Worm (Caenorhabditis elegans) whole organism, late embryonic: ENCODE measurements around the gene K04C2.7.

Experiments used
- T23F11.4 ChIP-seq: fragments of 200-800 bp; sonication (Bioruptor generic); optimal IDR thresholded peaks from 2 replicates; lab custom pipeline; 2018; ENCODE audit warnings: mild to moderate bottlenecking, missing genetic modification characterization, missing compliant biosample characterization
- ahr-1 ChIP-seq: sonication (generic microtip); optimal IDR thresholded peaks from 2 replicates; lab custom pipeline; 2016; ENCODE audit warnings: missing genetic modification characterization, missing compliant biosample characterization
- ama-1 ChIP-seq: fragments of 150-350 bp; optimal IDR thresholded peaks from 2 replicates; lab custom pipeline; 2014
- ceh-9 ChIP-seq: sonication (generic microtip); optimal IDR thresholded peaks from 2 replicates; lab custom pipeline; 2016; ENCODE audit warnings: mild to moderate bottlenecking, missing genetic modification characterization, inconsistent platforms, missing compliant biosample characterization
- fkh-10 ChIP-seq: fragments of 150-350 bp; optimal IDR thresholded peaks from 2 replicates; lab custom pipeline; 2014; ENCODE audit warnings: missing biosample characterization, missing genetic modification reagents, missing genetic modification characterization
- lin-11 ChIP-seq: fragments of 200-800 bp; sonication (Bioruptor generic); optimal IDR thresholded peaks from 2 replicates; lab custom pipeline; 2018; ENCODE audit warnings: mild to moderate bottlenecking, missing genetic modification characterization, missing compliant biosample characterization
- nfya-1 ChIP-seq: sonication (generic microtip); optimal IDR thresholded peaks from 2 replicates; lab custom pipeline; 2017; ENCODE audit warnings: missing genetic modification characterization, mild to moderate bottlenecking, missing compliant biosample characterization, antibody characterized with exemption, moderate library complexity
- nhr-11 ChIP-seq: fragments of 150-350 bp; optimal IDR thresholded peaks from 2 replicates; lab custom pipeline; 2014; ENCODE audit warnings: missing biosample characterization, missing genetic modification characterization
- pag-3 ChIP-seq: sonication (generic microtip); optimal IDR thresholded peaks from 2 replicates; lab custom pipeline; 2016; ENCODE audit warnings: missing compliant biosample characterization, missing genetic modification characterization, borderline replicate concordance
- pqm-1 ChIP-seq: sonication (generic microtip); optimal IDR thresholded peaks from 2 replicates; lab custom pipeline; 2016; ENCODE audit warnings: missing genetic modification characterization, missing compliant biosample characterization
- sdc-2 ChIP-seq: sonication (generic microtip); optimal IDR thresholded peaks from 2 replicates; lab custom pipeline; 2016; ENCODE audit warnings: missing genotype, missing genetic modification characterization, missing compliant biosample characterization
- tbx-2 ChIP-seq: sonication (generic microtip); optimal IDR thresholded peaks from 2 replicates; lab custom pipeline; 2016; ENCODE audit warnings: missing genetic modification characterization, missing compliant biosample characterization
- unc-55 ChIP-seq: sonication (generic microtip); optimal IDR thresholded peaks from 2 replicates; lab custom pipeline; 2017; ENCODE audit warnings: missing biosample characterization, missing genetic modification reagents, missing genetic modification characterization

- TF ChIP-seq ama-1 (lab: Kevin White, UChicago) (no peak), lin-11 (tag; lab: Kevin White, UChicago) (no peak), fkh-10 (no peak), ahr-1 (no peak), pag-3 (tag; lab: Kevin White, UChicago) (no peak), pqm-1 (no peak), unc-55 (GFP tag; lab: Kevin White, UChicago) (no peak), sdc-2 (no peak), T23F11.4 (GFP tag; lab: Kevin White, UChicago) (no peak), tbx-2 (tag; lab: Kevin White, UChicago) (no peak), nhr-11 (tag; lab: Kevin White, UChicago) (no peak), nfya-1 (no peak), ceh-9 (tag; lab: Kevin White, UChicago) (no peak)
Observed at ce11 chrIII:6912381-6912780, 31.5 kb downstream of the K04C2.7 start, which contains the start of gene pdf-1.
